Worm (Caenorhabditis elegans): Measurements from ENCODE around the gene Y94H6A.5.

DNA sequence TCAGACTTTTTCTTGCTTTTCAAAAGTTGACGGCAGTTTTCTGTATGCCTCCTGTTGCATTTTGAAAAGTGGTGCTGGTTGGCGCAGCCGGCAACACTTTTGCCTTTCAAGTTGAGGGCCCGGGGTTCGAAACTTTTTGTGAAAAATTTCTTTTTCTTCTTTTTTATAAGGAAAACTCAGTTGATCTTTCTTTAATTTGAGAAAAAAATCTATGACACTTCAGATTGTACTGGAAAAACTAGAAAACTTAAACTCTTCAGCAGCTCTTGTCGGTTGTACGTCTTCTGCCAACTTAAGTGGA lies 38.9 kb downstream of the Y94H6A.5 start:
- TF ChIP-seq nhr-76 (tag; optimal IDR thresholded peaks at IDR 0.05) (no peak), ceh-39 (tag; optimal IDR thresholded peaks at IDR 0.05) (no peak), nhr-28 (tag; optimal IDR thresholded peaks at IDR 0.05) (no peak), elt-3 (tag; optimal IDR thresholded peaks at IDR 0.05) (no peak), lin-13 (tag; optimal IDR thresholded peaks at IDR 0.05) (no peak), mep-1 (tag; optimal IDR thresholded peaks at IDR 0.05) (no peak), pha-4 (tag; optimal IDR thresholded peaks at IDR 0.05) (no peak), nhr-237 (tag; optimal IDR thresholded peaks at IDR 0.05) (no peak), snpc-4 (tag; optimal IDR thresholded peaks at IDR 0.05) (no peak), blmp-1 (tag; optimal IDR thresholded peaks at IDR 0.05) (no peak)
